Fruit fly (Drosophila melanogaster) S2 (cell line): Measurements from ENCODE around the gene Prx4.

Source experiments
- CG8478 ChIP-seq: fragments of >200 bp; optimal IDR thresholded peaks from 2 replicates; lab custom pipeline; 2018
- CTCF ChIP-seq, 2 experiments: fragments of >200 bp; optimal IDR thresholded peaks; 2 replicates each; lab custom pipeline; 2018

dm6 chr3L:3079156-3079495, 37.0 kb downstream of the Prx4 start:
- TF ChIP-seq CTCF (optimal IDR thresholded peaks at IDR 0.05; lab: Kevin White, UChicago) (no peak), CG8478 (lab: Kevin White, UChicago) (no peak)
